Worm (Caenorhabditis elegans) whole organism, mixed stage, embryonic: Measurements from ENCODE around the gene Y102A5C.40.

Source experiments
- nhr-12 ChIP-seq: fragments of 150-350 bp; optimal IDR thresholded peaks from 2 replicates; lab custom pipeline; 2014; ENCODE audit warnings: missing biosample characterization, missing genetic modification characterization
- snpc-4 ChIP-seq: fragments of 150-350 bp; optimal IDR thresholded peaks from 2 replicates; lab custom pipeline; 2014; ENCODE audit warnings: missing biosample characterization, missing genetic modification characterization

- TF ChIP-seq snpc-4 (tag; lab: Kevin White, UChicago), result no peak
- no peak for TF ChIP-seq nhr-12 (tag; lab: Kevin White, UChicago)
These were observed 36.9 kb downstream of the Y102A5C.40 start for ce11 chrV:16950036-16950435.
